Fruit fly (Drosophila melanogaster): ENCODE data around the gene srw.

Gene srw

dm6 chr3L:4313299-4313698, 30.0 kb upstream of the srw start, which contains the start of gene Claspin (continued):
- TF ChIP-seq CG12299 (tag; optimal IDR thresholded peaks at IDR 0.05): no peak
- TF ChIP-seq YL-1 (GFP tag; optimal IDR thresholded peaks at IDR 0.05): peak; percentile 11
- no peak for TF ChIP-seq tio (GFP tag; optimal IDR thresholded peaks at IDR 0.05)
- TF ChIP-seq CG1602 (GFP tag; optimal IDR thresholded peaks at IDR 0.05): peak; percentile 27
- TF ChIP-seq CG9876 (GFP tag; optimal IDR thresholded peaks at IDR 0.05): peak; percentile 33
- no peak for TF ChIP-seq dmrt99B (tag; optimal IDR thresholded peaks at IDR 0.05)
- TF ChIP-seq Dek (tag; optimal IDR thresholded peaks at IDR 0.05): peak; percentile 45
- TF ChIP-seq CG2889 (GFP tag; IDR thresholded peaks at IDR 0.05): no peak
- no peak for TF ChIP-seq ham (GFP tag; IDR thresholded peaks at IDR 0.05)
- peak; percentile 99 for TF ChIP-seq Dp (GFP tag; optimal IDR thresholded peaks at IDR 0.05)
- TF ChIP-seq Antp (GFP tag; optimal IDR thresholded peaks at IDR 0.05): peak; percentile 45
- TF ChIP-seq CG16813 (GFP tag; IDR thresholded peaks at IDR 0.05; ENCODE audit: partially characterized antibody): peak; percentile 53; the same call in 2 of the 3 replicates
- no peak for TF ChIP-seq CG6654 (GFP tag; optimal IDR thresholded peaks at IDR 0.05)
- peak; percentile 42 for TF ChIP-seq Elba2 (GFP tag; optimal IDR thresholded peaks at IDR 0.05)
- peak; percentile 18 for TF ChIP-seq slou (GFP tag; optimal IDR thresholded peaks at IDR 0.05)
- no peak for TF ChIP-seq Doc2 (GFP tag; IDR thresholded peaks at IDR 0.05)
- TF ChIP-seq stwl (tag; optimal IDR thresholded peaks at IDR 0.05): peak; percentile 72
- TF ChIP-seq dmrt11E (tag; optimal IDR thresholded peaks at IDR 0.05): peak; percentile 10
- TF ChIP-seq CG30431 (GFP tag; optimal IDR thresholded peaks at IDR 0.05): no peak
- TF ChIP-seq dpn (GFP tag; optimal IDR thresholded peaks at IDR 0.05): peak; percentile 60 to 65
- TF ChIP-seq jigr1 (GFP tag; IDR thresholded peaks at IDR 0.05): no peak
- peak; percentile 14 for TF ChIP-seq exex (tag; optimal IDR thresholded peaks at IDR 0.05)
- peak; percentile 44 for TF ChIP-seq Hsf (GFP tag; optimal IDR thresholded peaks at IDR 0.05)
- TF ChIP-seq CG11456 (GFP tag; IDR thresholded peaks at IDR 0.05): peak; percentile 20; the same call in 1 of the 3 replicates
- peak; percentile 34 for TF ChIP-seq CG3065 (GFP tag; optimal IDR thresholded peaks at IDR 0.05)
- TF ChIP-seq sob (GFP tag; IDR thresholded peaks at IDR 0.05): peak; percentile 80
- peak; percentile 66 for TF ChIP-seq CG13287 (GFP tag; IDR thresholded peaks at IDR 0.05; ENCODE audit: partially characterized antibody)
- peak; percentile 97 to 99 for TF ChIP-seq crp (GFP tag; optimal IDR thresholded peaks at IDR 0.05)
- TF ChIP-seq Usf (GFP tag; optimal IDR thresholded peaks at IDR 0.05): no peak
- TF ChIP-seq CG17829 (tag; optimal IDR thresholded peaks at IDR 0.05): peak; percentile 19
- peak; percentile 66 for TF ChIP-seq CG12659 (GFP tag; optimal IDR thresholded peaks at IDR 0.05)
- peak; percentile 43 for TF ChIP-seq fu2 (GFP tag; optimal IDR thresholded peaks at IDR 0.05)
- TF ChIP-seq zfh1 (GFP tag; IDR thresholded peaks at IDR 0.05): no peak
- peak; percentile 58 for TF ChIP-seq HmgD (GFP tag; optimal IDR thresholded peaks at IDR 0.05)
- peak; percentile 26 for TF ChIP-seq Bteb2 (GFP tag; optimal IDR thresholded peaks at IDR 0.05)
- TF ChIP-seq lmd (GFP tag; IDR thresholded peaks at IDR 0.05): peak; percentile 5; the same call in 1 of the 2 replicates
- TF ChIP-seq D (optimal IDR thresholded peaks at IDR 0.05): no peak
- no peak for TF ChIP-seq D (GFP tag; optimal IDR thresholded peaks at IDR 0.05)
- TF ChIP-seq vvl (GFP tag; IDR thresholded peaks at IDR 0.05): peak; percentile 60
- no peak for TF ChIP-seq Dad (GFP tag; optimal IDR thresholded peaks at IDR 0.05)
- peak; percentile 52 for TF ChIP-seq Xbp1 (GFP tag; optimal IDR thresholded peaks at IDR 0.05)
- TF ChIP-seq CG15269 (tag; optimal IDR thresholded peaks at IDR 0.05): no peak
- peak; percentile 37; the same call in 1 of the 3 replicates for TF ChIP-seq CG6791 (GFP tag; IDR thresholded peaks at IDR 0.05; ENCODE audit: partially characterized antibody)
- no peak for TF ChIP-seq fd96Cb (tag; optimal IDR thresholded peaks at IDR 0.05)
- TF ChIP-seq Blimp-1 (GFP tag; optimal IDR thresholded peaks at IDR 0.05): peak; percentile 6
- peak; percentile 26; the same call in 1 of the 3 replicates for TF ChIP-seq Dbx (GFP tag; IDR thresholded peaks at IDR 0.05)
- peak; percentile 88 for TF ChIP-seq HmgZ (tag; optimal IDR thresholded peaks at IDR 0.05)
- no peak for TF ChIP-seq CG5245 (GFP tag; optimal IDR thresholded peaks at IDR 0.05)
- TF ChIP-seq CG4282 (GFP tag; optimal IDR thresholded peaks at IDR 0.05): peak; percentile 50
- TF ChIP-seq bcd (GFP tag; optimal IDR thresholded peaks at IDR 0.05): peak; percentile 26
- no peak for TF ChIP-seq NK7.1 (GFP tag; optimal IDR thresholded peaks at IDR 0.05)
